Fruit fly (Drosophila melanogaster) whole organism, wandering third instar larva: ENCODE measurements around the gene CG34269.
A peak's percentile ranks its signal among the peaks of the same experiment; 100 is the strongest.

Experiments used
- Abd-B ChIP-seq: fragments of >200 bp; optimal IDR thresholded peaks from 2 replicates; lab custom pipeline; 2017; ENCODE audit warnings: missing biosample characterization, missing genetic modification characterization
- CG32264 ChIP-seq: fragments of 200-800 bp; sonication (Bioruptor generic); optimal IDR thresholded peaks from 2 replicates; lab custom pipeline; 2016; ENCODE audit warnings: missing biosample characterization, missing genetic modification characterization
- CG9705 ChIP-seq: fragments of 200-800 bp; sonication (Bioruptor generic); optimal IDR thresholded peaks from 2 replicates; lab custom pipeline; 2018; ENCODE audit warnings: missing biosample characterization, mild to moderate bottlenecking, missing genetic modification characterization
- CrebA ChIP-seq: fragments of 200-800 bp; sonication (Bioruptor generic); optimal IDR thresholded peaks from 2 replicates; lab custom pipeline; 2016; ENCODE audit warnings: missing biosample characterization, mild to moderate bottlenecking, missing genetic modification characterization, borderline replicate concordance
- Dfd ChIP-seq: fragments of >200 bp; optimal IDR thresholded peaks from 2 replicates; lab custom pipeline; 2017; ENCODE audit warnings: missing biosample characterization, missing genetic modification characterization
- Dif ChIP-seq: fragments of 200-275, 200-300 bp; sonication (Bioruptor generic); optimal IDR thresholded peaks from 2 replicates; lab custom pipeline; 2018; ENCODE audit warnings: missing biosample characterization, missing genetic modification characterization; ENCODE audit not compliant: partially characterized antibody
- GATAd ChIP-seq: sonication (Bioruptor generic); optimal IDR thresholded peaks from 2 replicates; lab custom pipeline; 2016; ENCODE audit warnings: missing biosample characterization, missing genetic modification characterization
- HLH106 ChIP-seq: fragments of 200-800 bp; optimal IDR thresholded peaks from 3 replicates; lab custom pipeline; 2019; ENCODE audit warnings: missing biosample characterization, mild to moderate bottlenecking, missing genetic modification characterization, moderate library complexity
- Hnf4 ChIP-seq: fragments of 200-800 bp; sonication (Bioruptor generic); optimal IDR thresholded peaks from 2 replicates; lab custom pipeline; 2016; ENCODE audit warnings: missing biosample characterization, mild to moderate bottlenecking, missing genetic modification characterization
- Jra ChIP-seq: sonication (Bioruptor generic); optimal IDR thresholded peaks from 2 replicates; lab custom pipeline; 2016; ENCODE audit warnings: missing biosample characterization, missing genetic modification characterization
- Myc ChIP-seq: fragments of >200 bp; optimal IDR thresholded peaks from 2 replicates; lab custom pipeline; 2017
- N ChIP-seq: fragments of >200 bp; optimal IDR thresholded peaks from 2 replicates; lab custom pipeline; 2018; ENCODE audit warnings: missing biosample characterization, missing external identifiers, missing genetic modification characterization
- OdsH ChIP-seq: fragments of 200-800 bp; sonication (Bioruptor generic); optimal IDR thresholded peaks from 2 replicates; lab custom pipeline; 2016; ENCODE audit warnings: missing biosample characterization, mild to moderate bottlenecking, missing genetic modification characterization
- Rel ChIP-seq, 2 experiments: fragments of 200-800 bp; sonication (Bioruptor generic) in 1 of 2; optimal IDR thresholded peaks; 2 replicates in 1 of 2; 3 replicates in 1 of 2; lab custom pipeline; 2016 to 2019; ENCODE audit warnings: mild to moderate bottlenecking in 2 of 2, missing biosample characterization in 2 of 2, missing genetic modification characterization in 2 of 2, moderate library complexity in 1 of 2
- Sp1 ChIP-seq: fragments of 200-800 bp; sonication (Bioruptor generic); optimal IDR thresholded peaks from 3 replicates; lab custom pipeline; 2019; ENCODE audit warnings: missing biosample characterization, mild to moderate bottlenecking, missing genetic modification characterization, moderate library complexity
- br ChIP-seq: fragments of 200-800 bp; sonication (Bioruptor generic); optimal IDR thresholded peaks from 2 replicates; lab custom pipeline; 2016; ENCODE audit warnings: missing biosample characterization, missing genetic modification characterization
- brk ChIP-seq: fragments of 200-800 bp; sonication (Bioruptor generic); optimal IDR thresholded peaks from 2 replicates; lab custom pipeline; 2016; ENCODE audit warnings: missing biosample characterization, mild to moderate bottlenecking, missing genetic modification characterization
- dmrt93B ChIP-seq: fragments of 200-800 bp; sonication (Bioruptor generic); optimal IDR thresholded peaks from 2 replicates; lab custom pipeline; 2018; ENCODE audit warnings: missing biosample characterization, mild to moderate bottlenecking, missing genetic modification characterization
- dsf ChIP-seq: sonication (Bioruptor generic); optimal IDR thresholded peaks from 2 replicates; lab custom pipeline; 2016; ENCODE audit warnings: missing biosample characterization, missing genetic modification characterization, borderline replicate concordance
- ey ChIP-seq: fragments of 200-800 bp; sonication (Bioruptor generic); optimal IDR thresholded peaks from 2 replicates; lab custom pipeline; 2016; ENCODE audit warnings: missing biosample characterization, missing genetic modification characterization
- foxo ChIP-seq, 2 experiments: fragments of 200-800 bp; sonication (Bioruptor generic); optimal IDR thresholded peaks; 2 replicates in 1 of 2; 3 replicates in 1 of 2; lab custom pipeline; 2016 to 2017; ENCODE audit warnings: missing biosample characterization in 2 of 2, missing genetic modification characterization in 2 of 2
- fru ChIP-seq: fragments of 200-800 bp; sonication (Bioruptor generic); optimal IDR thresholded peaks from 3 replicates; lab custom pipeline; 2016; ENCODE audit warnings: missing biosample characterization, mild to moderate bottlenecking, missing genetic modification characterization
- h ChIP-seq: fragments of 200-800 bp; sonication (Bioruptor generic); optimal IDR thresholded peaks from 3 replicates; lab custom pipeline; 2016; ENCODE audit warnings: missing biosample characterization, mild to moderate bottlenecking, missing genetic modification characterization
- jim ChIP-seq: fragments of 175-275, 200-325 bp; sonication (Bioruptor generic); optimal IDR thresholded peaks from 2 replicates; lab custom pipeline; 2016; ENCODE audit warnings: missing biosample characterization, mild to moderate bottlenecking, missing genetic modification characterization
- lola ChIP-seq: fragments of >200 bp; optimal IDR thresholded peaks from 2 replicates; lab custom pipeline; 2017; ENCODE audit warnings: missing biosample characterization, missing genetic modification characterization
- pan ChIP-seq: fragments of >200 bp; optimal IDR thresholded peaks from 2 replicates; lab custom pipeline; 2017
- psq ChIP-seq: fragments of 200-800 bp; sonication (Bioruptor generic); optimal IDR thresholded peaks from 3 replicates; lab custom pipeline; 2017; ENCODE audit warnings: missing biosample characterization, mild to moderate bottlenecking, missing genetic modification characterization, moderate library complexity
- rgr ChIP-seq: fragments of 200-800 bp; sonication (Bioruptor generic); optimal IDR thresholded peaks from 3 replicates; lab custom pipeline; 2016; ENCODE audit warnings: missing biosample characterization, mild to moderate bottlenecking, missing genetic modification characterization
- sage ChIP-seq: fragments of 200-800 bp; sonication (Bioruptor generic); optimal IDR thresholded peaks from 2 replicates; lab custom pipeline; 2016; ENCODE audit warnings: missing biosample characterization, mild to moderate bottlenecking, missing genetic modification characterization
- tai ChIP-seq: sonication (Bioruptor generic); optimal IDR thresholded peaks from 2 replicates; lab custom pipeline; 2016; ENCODE audit warnings: missing biosample characterization, missing genetic modification characterization
- usp ChIP-seq: fragments of >200 bp; optimal IDR thresholded peaks from 2 replicates; lab custom pipeline; 2017; ENCODE audit warnings: missing biosample characterization, missing genetic modification characterization
- woc ChIP-seq: sonication (Bioruptor generic); optimal IDR thresholded peaks from 2 replicates; lab custom pipeline; 2016; ENCODE audit warnings: missing biosample characterization, mild to moderate bottlenecking, missing genetic modification characterization

CG34269 gene

dm6 chr3L:563002-563627 is 35.0 kb downstream of the CG34269 start (continued):
- TF ChIP-seq fru (GFP tag; lab: Kevin White, UChicago) (peak; percentile 13), Hnf4 (GFP tag; lab: Kevin White, UChicago) (no peak), Abd-B (GFP tag; lab: Kevin White, UChicago) (no peak), woc (GFP tag; lab: Kevin White, UChicago) (no peak)

- TF ChIP-seq usp (no peak), Hnf4 (GFP tag; lab: Kevin White, UChicago) (no peak), Dif (GFP tag; lab: Kevin White, UChicago) (no peak), rgr (no peak), brk (GFP tag; lab: Kevin White, UChicago) (no peak), tai (GFP tag; lab: Kevin White, UChicago) (no peak), N (GFP tag; lab: Kevin White, UChicago) (no peak), lola (GFP tag; lab: Kevin White, UChicago) (no peak), sage (GFP tag; lab: Kevin White, UChicago) (no peak), GATAd (GFP tag; lab: Kevin White, UChicago) (no peak), jim (no peak), CrebA (no peak), CG32264 (GFP tag; lab: Kevin White, UChicago) (no peak)
Measured at dm6 chr3L:563951-564350, 35.8 kb downstream of the CG34269 start.

dm6 chr3L:565561-565960 is 37.4 kb downstream of the CG34269 start:
- TF ChIP-seq Hnf4 (GFP tag; lab: Kevin White, UChicago) = no peak
- TF ChIP-seq jim = no peak
- TF ChIP-seq psq = peak; percentile 73

dm6 chr3L:565964-566627 is 38.0 kb downstream of the CG34269 start:
- TF ChIP-seq Dfd (no peak), dmrt93B (GFP tag; lab: Kevin White, UChicago) (peak; percentile 74), woc (GFP tag; lab: Kevin White, UChicago) (peak; percentile 68), CG32264 (GFP tag; lab: Kevin White, UChicago) (peak; percentile 27), h (GFP tag; lab: Kevin White, UChicago) (peak; percentile 78), ey (GFP tag; lab: Kevin White, UChicago) (peak; percentile 80), Myc (no peak), HLH106 (peak; percentile 85), Jra (no peak), fru (GFP tag; lab: Kevin White, UChicago) (peak; percentile 81), Sp1 (GFP tag; lab: Kevin White, UChicago) (peak; percentile 82), Rel (GFP tag; optimal IDR thresholded peaks at IDR 0.05; lab: Kevin White, UChicago) (no peak), Rel (tag; optimal IDR thresholded peaks at IDR 0.05; lab: Kevin White, UChicago) (peak; percentile 16), dsf (GFP tag; lab: Kevin White, UChicago) (no peak), foxo (GFP tag; optimal IDR thresholded peaks at IDR 0.05; lab: Kevin White, UChicago) (peak in 1 of 2 experiments; percentile 77), Hnf4 (GFP tag; lab: Kevin White, UChicago) (no peak), OdsH (GFP tag; lab: Kevin White, UChicago) (peak; percentile 70), sage (GFP tag; lab: Kevin White, UChicago) (no peak), psq (peak; percentile 65), rgr (peak; percentile 69), br (GFP tag; lab: Kevin White, UChicago) (peak; percentile 73), CG9705 (GFP tag; lab: Kevin White, UChicago) (peak; percentile 51)

- TF ChIP-seq pan (lab: Kevin White, UChicago) = no peak
- peak; percentile 56 for TF ChIP-seq Dfd
- TF ChIP-seq, all 38 proteins: peak for 1
Measured at dm6 chr3L:572940-573339, 44.8 kb downstream of the CG34269 start.
